Fruit fly (Drosophila melanogaster) S2 (cell line): ENCODE data around the gene CG13449.

Experiments used
- CG8478 ChIP-seq: fragments of >200 bp; optimal IDR thresholded peaks from 2 replicates; lab custom pipeline; 2018
- CTCF ChIP-seq, 2 experiments: fragments of >200 bp; optimal IDR thresholded peaks; 2 replicates each; lab custom pipeline; 2018

The CG13449 gene

DNA sequence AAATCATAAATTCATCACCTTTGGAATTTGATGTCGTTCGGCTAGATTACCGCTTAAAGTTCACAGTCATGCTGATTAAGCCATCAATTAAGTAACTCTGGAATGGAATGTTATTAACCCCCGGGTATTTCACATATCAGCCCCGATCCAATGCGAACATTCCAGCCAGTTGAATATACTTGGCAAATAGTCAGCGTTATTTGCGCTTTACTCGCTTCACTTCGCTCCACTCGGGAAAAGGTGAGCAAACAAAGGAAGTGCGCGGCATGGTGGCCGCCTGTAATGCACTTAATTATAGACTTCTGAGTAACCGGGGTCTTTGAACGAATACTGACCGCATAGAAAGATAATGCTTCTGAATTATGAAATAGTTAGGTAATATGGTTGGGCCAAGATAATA lies 25.0 kb upstream of the CG13449 start:
- TF ChIP-seq CTCF (optimal IDR thresholded peaks at IDR 0.05; lab: Kevin White, UChicago) (no peak), CG8478 (no peak)

- TF ChIP-seq CG8478 (no peak), CTCF (optimal IDR thresholded peaks at IDR 0.05; lab: Kevin White, UChicago) (peak in 1 of 2 experiments; percentile 22)
Measured at dm6 chr3L:15636978-15637377, 24.4 kb upstream of the CG13449 start.

- TF ChIP-seq CTCF (optimal IDR thresholded peaks at IDR 0.05; lab: Kevin White, UChicago) (no peak), CG8478 (no peak)
Measured at dm6 chr3L:15636359-15636758, 23.7 kb upstream of the CG13449 start.

- no peak for TF ChIP-seq CTCF (optimal IDR thresholded peaks at IDR 0.05; lab: Kevin White, UChicago)
- no peak for TF ChIP-seq CG8478
Measured at dm6 chr3L:15634368-15635075, 21.9 kb upstream of the CG13449 start.

DNA sequence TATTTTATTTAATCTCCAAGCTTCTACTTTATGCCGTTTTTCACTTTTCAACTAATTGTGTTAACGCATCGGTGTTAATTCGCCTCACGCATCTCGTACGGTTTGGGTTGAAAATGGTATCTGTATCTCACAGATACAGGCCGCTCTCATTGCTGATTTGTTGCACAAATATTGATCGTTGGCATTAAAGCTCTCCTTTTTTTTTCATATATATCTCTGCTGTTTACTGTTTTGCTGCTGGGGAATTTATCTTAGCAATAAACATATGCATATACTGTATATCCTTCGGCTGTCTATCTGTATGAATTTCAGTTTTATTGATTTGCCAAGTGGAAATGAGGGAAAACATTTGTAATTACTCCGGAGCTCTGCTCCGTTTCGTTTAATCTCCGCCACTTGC lies 20.0 kb upstream of the CG13449 start:
- TF ChIP-seq CG8478 (no peak), CTCF (optimal IDR thresholded peaks at IDR 0.05; lab: Kevin White, UChicago) (no peak)

- TF ChIP-seq CG8478 (no peak), CTCF (optimal IDR thresholded peaks at IDR 0.05; lab: Kevin White, UChicago) (no peak)
Measured at dm6 chr3L:15631067-15631466, 18.4 kb upstream of the CG13449 start.

DNA sequence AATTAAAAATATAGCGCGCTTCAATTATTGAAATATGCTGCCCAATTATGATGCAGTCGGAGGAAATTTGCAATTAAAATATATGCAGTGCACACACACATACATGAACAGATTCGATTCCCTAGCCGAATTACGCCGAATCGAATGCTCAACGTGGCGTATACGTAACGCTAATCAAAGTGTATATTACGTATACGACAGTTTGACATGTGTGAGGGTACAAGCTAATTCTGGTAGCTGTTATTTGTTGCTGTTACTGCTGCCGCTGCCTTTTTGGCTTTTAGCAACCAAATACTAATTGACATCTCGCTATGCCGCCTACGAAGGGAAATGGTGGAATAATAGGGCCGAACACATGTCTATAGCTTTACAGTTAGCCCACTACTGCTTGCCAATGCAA lies 14.7 kb upstream of the CG13449 start:
- TF ChIP-seq CTCF (optimal IDR thresholded peaks at IDR 0.05; lab: Kevin White, UChicago), result no peak
- no peak for TF ChIP-seq CG8478

DNA sequence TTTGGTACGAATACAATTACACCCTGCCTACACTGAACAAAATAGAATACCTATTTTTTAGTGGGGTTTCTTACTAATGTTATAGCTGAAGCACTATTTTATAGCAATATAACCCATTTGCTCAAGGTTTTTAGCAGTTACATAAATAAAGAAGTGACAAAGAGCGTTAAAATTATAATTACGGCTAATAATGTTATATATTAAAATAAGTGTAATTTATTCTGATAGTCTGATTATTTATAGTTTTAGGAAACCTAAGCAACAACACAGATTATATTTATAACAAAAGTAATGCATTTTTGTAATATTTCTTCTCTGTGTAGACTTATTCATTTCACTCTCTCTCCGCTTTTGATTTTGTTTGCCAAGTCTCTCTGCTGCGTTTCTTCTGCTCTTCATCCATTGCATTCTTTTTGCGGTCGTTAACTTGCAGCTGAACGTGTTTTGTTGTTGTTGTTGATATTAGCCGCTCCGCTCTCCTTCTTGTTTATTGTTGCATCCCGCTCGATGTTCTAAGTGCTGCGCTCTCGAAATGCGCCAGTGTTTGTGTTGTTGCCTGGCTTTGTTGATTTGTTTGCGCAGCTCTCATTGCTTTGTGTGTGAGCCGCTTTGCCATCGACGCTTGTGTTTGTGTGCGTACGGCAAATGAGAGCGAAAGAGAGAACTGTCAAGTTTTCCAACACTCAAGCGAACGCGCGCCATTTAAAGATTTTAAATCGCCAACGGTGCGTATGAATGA lies 13.2 kb upstream of the CG13449 start:
- TF ChIP-seq CTCF (optimal IDR thresholded peaks at IDR 0.05; lab: Kevin White, UChicago) (no peak), CG8478 (no peak)

- no peak for TF ChIP-seq CTCF (optimal IDR thresholded peaks at IDR 0.05; lab: Kevin White, UChicago)
- no peak for TF ChIP-seq CG8478
Measured at dm6 chr3L:15624944-15625610, 12.4 kb upstream of the CG13449 start.

DNA sequence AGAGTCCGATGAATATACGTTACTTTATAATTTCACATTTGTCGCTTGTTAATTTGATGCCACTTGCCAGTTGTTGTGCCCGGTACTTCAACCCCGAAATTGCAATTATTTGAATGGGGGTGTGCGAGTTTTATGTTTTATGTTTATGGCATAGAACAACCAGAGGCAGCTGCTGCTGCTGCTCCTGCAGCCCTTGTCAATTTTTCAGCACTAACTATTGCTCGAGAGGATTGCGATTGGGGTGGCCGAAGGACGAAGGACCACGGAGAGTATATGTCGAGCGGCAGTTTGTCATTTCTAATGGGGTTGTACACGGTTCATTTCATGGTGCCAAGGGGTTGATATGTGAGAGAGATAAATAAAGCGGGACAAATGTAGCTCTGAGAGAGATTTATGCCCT lies 11.5 kb upstream of the CG13449 start:
- TF ChIP-seq CG8478 (no peak), CTCF (optimal IDR thresholded peaks at IDR 0.05; lab: Kevin White, UChicago) (no peak)

DNA sequence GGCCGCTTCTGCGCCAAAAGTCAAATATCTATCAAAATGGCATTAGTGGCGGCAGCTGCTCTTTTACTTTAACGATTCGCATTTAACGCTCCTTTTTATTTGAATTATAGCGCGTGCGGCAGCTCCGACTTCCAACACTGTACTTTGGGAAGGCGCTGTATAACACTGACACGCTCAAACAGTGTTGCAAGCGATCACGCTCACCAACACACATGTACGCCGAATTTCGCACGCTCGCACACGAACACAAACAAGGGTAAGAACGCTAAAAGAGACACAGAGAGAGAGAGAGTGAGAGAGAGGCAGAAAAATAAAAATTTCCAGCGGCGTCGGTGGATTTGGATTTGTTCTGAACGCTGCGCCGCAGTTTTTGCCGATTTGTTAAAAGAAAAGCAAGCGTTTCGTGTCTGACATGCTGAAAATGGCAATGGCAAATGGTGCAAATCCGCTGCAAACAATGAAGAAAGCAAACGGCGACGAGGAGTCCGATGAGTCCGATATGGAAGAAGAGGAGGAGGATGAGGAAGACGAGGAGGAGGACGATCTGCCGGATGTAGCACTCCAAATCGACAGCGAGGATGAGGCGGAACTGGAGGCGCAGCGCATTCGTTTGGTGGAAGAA lies 7.1 kb upstream of the CG13449 start, which contains the start of gene Phs:
Gene Phs (plus strand): TSS at position 276 of the 622 bp plus-strand sequence.
- TF ChIP-seq CG8478 (no peak), CTCF (optimal IDR thresholded peaks at IDR 0.05; lab: Kevin White, UChicago) (peak in 1 of 2 experiments; percentile 11)

DNA sequence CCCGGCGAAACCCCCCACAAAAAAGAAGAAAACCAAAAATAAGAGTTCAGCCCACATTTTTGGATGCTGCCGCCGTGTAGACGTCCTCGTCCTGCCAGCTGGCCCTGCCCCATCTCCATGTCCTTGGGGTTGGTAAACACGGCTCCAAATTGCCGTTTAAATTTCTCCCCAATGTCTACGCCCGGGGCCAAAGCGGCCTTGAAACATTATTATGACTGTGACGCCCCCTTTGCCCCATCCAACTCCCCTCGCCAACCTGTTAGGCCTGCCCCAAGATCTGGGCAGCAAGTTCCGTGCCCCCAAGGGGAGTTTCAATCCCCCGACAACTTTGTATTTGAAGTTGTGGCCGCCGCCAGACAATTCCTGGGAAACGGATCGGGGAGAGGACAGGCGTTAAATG lies 4.3 kb upstream of the CG13449 start:
- TF ChIP-seq CTCF (optimal IDR thresholded peaks at IDR 0.05; lab: Kevin White, UChicago), result no peak
- no peak for TF ChIP-seq CG8478

dm6 chr3L:15616490-15616889 lies 3.9 kb upstream of the CG13449 start:
- TF ChIP-seq CG8478 (no peak), CTCF (optimal IDR thresholded peaks at IDR 0.05; lab: Kevin White, UChicago) (no peak)

DNA sequence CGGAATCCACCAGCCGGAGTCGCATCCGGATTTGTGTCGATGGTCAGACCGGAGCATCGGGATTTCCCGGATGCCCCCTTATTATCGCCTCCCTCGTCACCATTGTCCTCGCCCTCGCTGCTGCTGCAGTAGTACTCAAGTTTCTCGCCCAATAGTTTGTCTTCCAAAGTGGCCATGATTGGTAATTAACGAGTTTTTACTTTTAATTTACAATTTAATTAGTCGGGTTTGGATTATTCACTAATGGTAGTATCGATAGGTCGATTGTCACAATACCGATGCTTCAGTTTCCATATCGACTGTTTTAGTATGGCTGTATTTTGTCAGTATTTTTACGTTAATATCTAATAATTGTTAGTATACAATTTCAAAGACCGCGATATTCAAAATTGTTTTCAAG lies 2.5 kb downstream of the CG13449 start, which contains the start of gene CG7650:
Gene CG7650 (minus strand): TSS at position 278 of the 400 bp plus-strand sequence.
- no peak for TF ChIP-seq CG8478
- TF ChIP-seq CTCF (optimal IDR thresholded peaks at IDR 0.05; lab: Kevin White, UChicago), result no peak

- TF ChIP-seq CG8478 (no peak), CTCF (optimal IDR thresholded peaks at IDR 0.05; lab: Kevin White, UChicago) (no peak)
Measured at dm6 chr3L:15604979-15605378, 7.6 kb downstream of the CG13449 start.
